Worm (Caenorhabditis elegans) whole organism, L3 larva: ENCODE measurements around the gene Y45G5AM.6.

ENCODE experiments used
- ceh-28 ChIP-seq: fragments of 150-350 bp; optimal IDR thresholded peaks from 2 replicates; lab custom pipeline; 2014; ENCODE audit warnings: missing biosample characterization, missing genetic modification reagents, missing genetic modification characterization
- egl-27 ChIP-seq: sonication (generic microtip); optimal IDR thresholded peaks from 4 replicates; lab custom pipeline; 2017; ENCODE audit warnings: missing biosample characterization, missing genetic modification reagents, missing genetic modification characterization
- elt-3 ChIP-seq, 3 experiments: fragments of 150-350 bp in 1 of 3; sonication (generic microtip) in 2 of 3; optimal IDR thresholded peaks; 2 replicates in 2 of 3; 4 replicates in 1 of 3; lab custom pipeline; 2014 to 2017; ENCODE audit warnings: missing biosample characterization in 3 of 3, missing genetic modification characterization in 3 of 3
- nfya-1 ChIP-seq: sonication (generic microtip); optimal IDR thresholded peaks from 2 replicates; lab custom pipeline; 2017; ENCODE audit warnings: missing genetic modification characterization, mild to moderate bottlenecking, missing compliant biosample characterization, antibody characterized with exemption, moderate library complexity; ENCODE audit not compliant: insufficient read depth
- nhr-12 ChIP-seq: fragments of 150-350 bp; optimal IDR thresholded peaks from 2 replicates; lab custom pipeline; 2014; ENCODE audit warnings: missing biosample characterization, missing genetic modification characterization
- nhr-43 ChIP-seq: sonication (generic microtip); optimal IDR thresholded peaks from 2 replicates; lab custom pipeline; 2016; ENCODE audit warnings: mild to moderate bottlenecking, missing genetic modification characterization, missing compliant biosample characterization; ENCODE audit not compliant: poor library complexity, severe bottlenecking
- pha-4 ChIP-seq: fragments of 150-350 bp; optimal IDR thresholded peaks from 2 replicates; lab custom pipeline; 2014; ENCODE audit warnings: missing biosample characterization, missing genetic modification reagents, missing genetic modification characterization
- pqm-1 ChIP-seq: fragments of 150-350 bp; optimal IDR thresholded peaks from 2 replicates; lab custom pipeline; 2017; ENCODE audit warnings: missing biosample characterization, missing genetic modification characterization, inconsistent platforms
- skn-1 ChIP-seq: fragments of 150-350 bp; optimal IDR thresholded peaks from 2 replicates; lab custom pipeline; 2014; ENCODE audit warnings: missing biosample characterization, missing genetic modification characterization

- no peak for TF ChIP-seq nhr-12 (tag; lab: Kevin White, UChicago)
- no peak for TF ChIP-seq pqm-1
- TF ChIP-seq skn-1 (tag; lab: Kevin White, UChicago) = no peak
- no peak for TF ChIP-seq nhr-43 (tag; lab: Kevin White, UChicago)
- TF ChIP-seq nfya-1 (tag; lab: Kevin White, UChicago) = no peak
- TF ChIP-seq ceh-28 = no peak
- TF ChIP-seq egl-27 (tag; lab: Kevin White, UChicago) = no peak
- TF ChIP-seq elt-3 (tag; optimal IDR thresholded peaks at IDR 0.05; lab: Kevin White, UChicago) = no peak
- TF ChIP-seq pha-4 (tag; lab: Kevin White, UChicago) = no peak
Measured at ce11 chrV:4190232-4190631, 38.1 kb upstream of the Y45G5AM.6 start.
